Worm (Caenorhabditis elegans): ENCODE data around the gene bath-38.

DNA sequence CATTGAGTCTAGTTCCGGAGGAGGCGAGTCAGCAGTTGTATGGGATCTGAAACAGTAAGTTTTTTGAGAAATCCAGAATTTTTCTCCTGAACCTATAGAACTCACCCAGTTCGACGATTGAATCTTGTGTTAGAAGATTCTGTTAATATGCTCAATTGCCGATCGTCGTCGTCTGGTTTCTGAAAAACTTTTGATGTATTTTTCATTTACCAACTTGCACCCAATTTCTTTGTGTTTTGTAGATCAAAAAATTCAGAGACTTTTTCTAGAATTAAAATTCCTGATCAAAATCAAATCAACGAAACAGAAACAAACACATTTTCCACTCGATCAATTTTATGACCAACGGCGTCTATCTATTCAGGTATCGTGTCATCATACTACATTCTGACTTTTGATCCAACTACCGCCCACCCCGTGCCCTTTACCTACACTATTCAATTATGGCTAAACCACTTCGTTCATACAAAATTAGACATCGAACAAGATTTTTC lies 11.5 kb upstream of the bath-38 start, which contains the start of gene C18D1.2:
- TF ChIP-seq cog-1 (tag; optimal IDR thresholded peaks at IDR 0.05) (no peak), ztf-23 (GFP tag; IDR thresholded peaks at IDR 0.05) (no peak), ref-1 (GFP tag; conservative IDR thresholded peaks at IDR 0.05) (no peak), T22C8.4 (GFP tag; IDR thresholded peaks at IDR 0.05) (no peak), tab-1 (GFP tag; IDR thresholded peaks at IDR 0.05) (no peak), med-1 (GFP tag; optimal IDR thresholded peaks at IDR 0.05; ENCODE audit: insufficient read depth) (no peak)
